Worm (Caenorhabditis elegans) whole organism, young adult: ENCODE results near the gene col-20.
"Not testable (repeated sequence)": the region's sequence is repeated elsewhere in the genome, so short reads cannot be mapped to it uniquely, and the experiment has no call there.

Source experiments
- F49E8.2 ChIP-seq: sonication (generic microtip); optimal IDR thresholded peaks from 3 replicates; lab custom pipeline; 2017; ENCODE audit warnings: missing genetic modification characterization, mild to moderate bottlenecking, missing compliant biosample characterization, antibody characterized with exemption, moderate library complexity; ENCODE audit not compliant: insufficient read depth
- F57A8.1 ChIP-seq: fragments of 200-800 bp; sonication (Bioruptor generic); optimal IDR thresholded peaks from 2 replicates; lab custom pipeline; 2018; ENCODE audit warnings: mild to moderate bottlenecking, missing genetic modification characterization, moderate library complexity, missing compliant biosample characterization
- F57C9.4 ChIP-seq: sonication (generic microtip); optimal IDR thresholded peaks from 2 replicates; lab custom pipeline; 2017; ENCODE audit warnings: mild to moderate bottlenecking, missing genetic modification characterization, missing compliant biosample characterization
- Y53G8AR.9 ChIP-seq: fragments of 200-800 bp; sonication (Bioruptor generic); conservative IDR thresholded peaks from 2 replicates; pipeline ENCODE4 v1.3.6; 2022; ENCODE audit warnings: missing genetic modification reagents, missing genetic modification characterization, missing compliant biosample characterization
- egl-18 ChIP-seq: fragments of 200-800 bp; sonication (Bioruptor generic); IDR thresholded peaks from 2 replicates; pipeline ENCODE4 v1.3.6; 2022; ENCODE audit warnings: missing genetic modification reagents, missing genetic modification characterization, missing compliant biosample characterization
- lsy-27 ChIP-seq: sonication (generic microtip); optimal IDR thresholded peaks from 2 replicates; lab custom pipeline; 2017; ENCODE audit warnings: missing genetic modification characterization, mild to moderate bottlenecking, missing compliant biosample characterization, antibody characterized with exemption, missing genotype, borderline replicate concordance; ENCODE audit not compliant: insufficient read depth
- madf-6 ChIP-seq: fragments of 200-800 bp; sonication (Bioruptor generic); IDR thresholded peaks from 2 replicates; pipeline ENCODE4 v1.3.6; 2022; ENCODE audit warnings: missing genetic modification reagents, missing genetic modification characterization, missing compliant biosample characterization
- mel-28 ChIP-seq: sonication (generic microtip); optimal IDR thresholded peaks from 2 replicates; lab custom pipeline; 2016; ENCODE audit warnings: borderline replicate concordance, mild to moderate bottlenecking, missing genetic modification characterization, missing compliant biosample characterization
- unc-62 ChIP-seq: fragments of 150-350 bp; optimal IDR thresholded peaks from 2 replicates; lab custom pipeline; 2014; ENCODE audit warnings: missing biosample characterization, missing genetic modification reagents, missing genetic modification characterization
- ztf-25 ChIP-seq: fragments of 200-800 bp; sonication (Bioruptor generic); IDR thresholded peaks from 2 replicates; pipeline ENCODE4 v1.3.6; 2022; ENCODE audit warnings: missing genetic modification reagents, missing genetic modification characterization, missing compliant biosample characterization

DNA sequence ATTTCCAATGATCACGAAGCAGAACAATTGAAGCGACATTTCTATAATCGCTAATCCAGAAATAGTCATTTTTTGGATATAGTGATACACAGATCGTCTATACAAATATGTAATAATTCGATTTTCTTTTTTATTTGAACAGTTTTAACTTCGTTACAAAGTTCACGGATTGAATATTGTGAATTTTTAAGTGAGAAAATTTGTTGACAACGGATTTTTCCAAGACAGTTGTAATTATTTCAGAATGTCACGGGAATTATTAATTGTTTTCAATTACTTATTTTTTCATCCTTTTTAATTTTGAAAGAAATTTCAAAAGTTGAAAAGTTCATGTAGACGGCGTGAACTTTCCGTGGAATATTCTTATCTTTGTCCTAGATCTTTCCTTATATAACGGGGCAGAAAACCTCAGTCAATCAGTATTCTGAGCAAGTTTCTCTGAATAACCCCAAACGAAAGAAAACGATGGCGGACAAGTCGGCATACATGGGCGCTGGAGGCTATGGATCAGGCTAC, 28.4 kb downstream of the col-20 start, which contains the start of the genes T23B7.2 and nspd-4:
- TF ChIP-seq mel-28 (tag; lab: Kevin White, UChicago); ztf-25; Y53G8AR.9 (GFP tag; lab: Robert Waterston, UW); lsy-27; F49E8.2 (tag; lab: Kevin White, UChicago); unc-62; F57A8.1; madf-6; F57C9.4 (tag; lab: Kevin White, UChicago); egl-18 (GFP tag; lab: Robert Waterston, UW): not testable (repeated sequence)
